Worm (Caenorhabditis elegans) whole organism, late embryonic: ENCODE results near the gene vps-53.

Experiments used
- ceh-9 ChIP-seq: sonication (generic microtip); optimal IDR thresholded peaks from 2 replicates; lab custom pipeline; 2016; ENCODE audit warnings: mild to moderate bottlenecking, missing genetic modification characterization, inconsistent platforms, missing compliant biosample characterization
- fkh-10 ChIP-seq: fragments of 150-350 bp; optimal IDR thresholded peaks from 2 replicates; lab custom pipeline; 2014; ENCODE audit warnings: missing biosample characterization, missing genetic modification reagents, missing genetic modification characterization
- pha-4 ChIP-seq: fragments of 150-350 bp; optimal IDR thresholded peaks from 2 replicates; lab custom pipeline; 2018; ENCODE audit warnings: missing biosample characterization, missing genetic modification reagents, missing genetic modification characterization
- sox-2 ChIP-seq: fragments of 200-800 bp; sonication (Bioruptor generic); IDR thresholded peaks from 2 replicates; pipeline ENCODE4 v1.3.6; 2022; ENCODE audit warnings: missing genetic modification reagents, missing genetic modification characterization, missing compliant biosample characterization
- unc-86 ChIP-seq: sonication (generic microtip); optimal IDR thresholded peaks from 2 replicates; lab custom pipeline; 2016; ENCODE audit warnings: missing genetic modification characterization, missing compliant biosample characterization

DNA sequence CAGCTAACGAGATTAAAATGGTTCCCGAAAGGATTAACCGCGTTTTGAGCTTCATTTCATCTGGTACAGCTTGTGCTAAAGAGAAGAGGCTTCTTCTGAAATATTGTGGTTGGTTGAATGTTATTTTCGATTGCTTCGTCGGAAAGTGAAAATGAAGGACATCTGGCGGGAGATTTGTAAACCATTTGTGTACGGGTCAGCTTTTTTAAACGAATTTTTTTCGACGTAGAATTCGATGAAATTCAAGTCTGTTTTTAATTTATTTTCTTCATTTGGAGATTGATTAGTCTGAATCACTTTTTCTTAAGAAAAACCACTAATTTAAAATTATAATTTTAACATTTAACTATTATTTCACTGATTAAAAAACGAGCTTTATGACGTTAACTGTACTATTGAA, 22.9 kb upstream of the vps-53 start, which contains the start of gene sqv-3:
- no peak for TF ChIP-seq sox-2 (GFP tag; lab: Robert Waterston, UW)
- TF ChIP-seq unc-86: no peak
- no peak for TF ChIP-seq pha-4 (tag; lab: Kevin White, UChicago)
- TF ChIP-seq ceh-9: no peak
- TF ChIP-seq fkh-10 (GFP tag; lab: Kevin White, UChicago): no peak
